Fruit fly (Drosophila melanogaster): ENCODE data around the gene CG3982.

Gene CG3982

dm6 chr3L:9455819-9456388 lies 38.7 kb upstream of the CG3982 start, which contains the start of the genes phol and CG3552 (continued):
- TF ChIP-seq pho (GFP tag; optimal IDR thresholded peaks at IDR 0.05) (no peak), CG18476 (GFP tag; optimal IDR thresholded peaks at IDR 0.05) (no peak), pfk (GFP tag; optimal IDR thresholded peaks at IDR 0.05) (no peak), CG10979 (tag; optimal IDR thresholded peaks at IDR 0.05) (peak; percentile 7), CG30403 (GFP tag; optimal IDR thresholded peaks at IDR 0.05) (peak; percentile 8), danr (GFP tag; IDR thresholded peaks at IDR 0.05) (no peak), CG9797 (GFP tag; optimal IDR thresholded peaks at IDR 0.05) (peak; percentile 44), Dip2 (GFP tag; IDR thresholded peaks at IDR 0.05) (no peak), Awh (GFP tag; IDR thresholded peaks at IDR 0.05) (no peak), HLH4C (GFP tag; IDR thresholded peaks at IDR 0.05; ENCODE audit: partially characterized antibody) (no peak), tio (GFP tag; optimal IDR thresholded peaks at IDR 0.05) (no peak), unpg (GFP tag; optimal IDR thresholded peaks at IDR 0.05) (no peak), Sox100B (GFP tag; optimal IDR thresholded peaks at IDR 0.05) (no peak), CG1603 (tag; optimal IDR thresholded peaks at IDR 0.05) (peak; percentile 73), Rx (GFP tag; IDR thresholded peaks at IDR 0.05) (no peak), esg (GFP tag; conservative IDR thresholded peaks at IDR 0.05) (no peak), CG3163 (GFP tag; optimal IDR thresholded peaks at IDR 0.05) (no peak), trem (tag; optimal IDR thresholded peaks at IDR 0.05) (peak; percentile 63), CG11696 (GFP tag; IDR thresholded peaks at IDR 0.05) (no peak), knrl (GFP tag; IDR thresholded peaks at IDR 0.05; ENCODE audit: partially characterized antibody) (0 out of 3 replicates have a peak, but pooled peaks have one; percentile 37), CG2678 (tag; optimal IDR thresholded peaks at IDR 0.05) (peak; percentile 2), Bdp1 (GFP tag; optimal IDR thresholded peaks at IDR 0.05) (no peak), schlank (tag; optimal IDR thresholded peaks at IDR 0.05) (no peak), NFAT (GFP tag; IDR thresholded peaks at IDR 0.05) (no peak), CG5180 (GFP tag; optimal IDR thresholded peaks at IDR 0.05) (no peak), CG15073 (GFP tag; optimal IDR thresholded peaks at IDR 0.05) (no peak), dysf (GFP tag; IDR thresholded peaks at IDR 0.05) (no peak), sim (GFP tag; IDR thresholded peaks at IDR 0.05) (no peak), pzg (GFP tag; optimal IDR thresholded peaks at IDR 0.05) (peak; percentile 57), yki (optimal IDR thresholded peaks at IDR 0.05) (no peak), CG4820 (GFP tag; optimal IDR thresholded peaks at IDR 0.05) (no peak), Fer3 (tag; optimal IDR thresholded peaks at IDR 0.05) (no peak), CG10462 (GFP tag; optimal IDR thresholded peaks at IDR 0.05) (no peak), gcm (GFP tag; optimal IDR thresholded peaks at IDR 0.05) (no peak), MESR4 (GFP tag; optimal IDR thresholded peaks at IDR 0.05) (peak; percentile 88), CG18011 (GFP tag; optimal IDR thresholded peaks at IDR 0.05) (no peak), tgo (GFP tag; IDR thresholded peaks at IDR 0.05) (no peak), sna (GFP tag; IDR thresholded peaks at IDR 0.05; ENCODE audit: partially characterized antibody) (peak; percentile 66; the same call in 1 of the 2 replicates), gcm2 (GFP tag; optimal IDR thresholded peaks at IDR 0.05) (no peak), lov (optimal IDR thresholded peaks at IDR 0.05) (no peak), lov (GFP tag; IDR thresholded peaks at IDR 0.05) (no peak), HLHmδ (GFP tag; optimal IDR thresholded peaks at IDR 0.05) (no peak), CG17328 (GFP tag; IDR thresholded peaks at IDR 0.05) (no peak), CG17912 (GFP tag; optimal IDR thresholded peaks at IDR 0.05) (no peak), tx (GFP tag; optimal IDR thresholded peaks at IDR 0.05) (no peak), CG4424 (GFP tag; optimal IDR thresholded peaks at IDR 0.05) (no peak), CHES-1-like (GFP tag; optimal IDR thresholded peaks at IDR 0.05) (peak; percentile 17), Nf-YB (GFP tag; optimal IDR thresholded peaks at IDR 0.05) (no peak), CG10321 (GFP tag; IDR thresholded peaks at IDR 0.05) (no peak), CG33557 (GFP tag; optimal IDR thresholded peaks at IDR 0.05) (no peak), ttk (GFP tag; IDR thresholded peaks at IDR 0.05) (no peak), usp (GFP tag; optimal IDR thresholded peaks at IDR 0.05) (no peak)

All from whole organism, embryonic.